Worm (Caenorhabditis elegans) whole organism, midembryonic: Measurements from ENCODE around the gene mnr-1.

Experiments used
- T22C8.4 ChIP-seq: fragments of 200-800 bp; sonication (Bioruptor generic); IDR thresholded peaks from 2 replicates; pipeline ENCODE4 v1.3.6; 2022; ENCODE audit warnings: missing genetic modification characterization, missing compliant biosample characterization
- cog-1 ChIP-seq: sonication (generic microtip); optimal IDR thresholded peaks from 2 replicates; lab custom pipeline; 2016; ENCODE audit warnings: missing genetic modification characterization, missing compliant biosample characterization
- flt-1 ChIP-seq: fragments of 200-800 bp; sonication (Bioruptor generic); IDR thresholded peaks from 2 replicates; pipeline ENCODE4 v1.3.6; 2022; ENCODE audit warnings: missing genetic modification characterization, missing compliant biosample characterization
- klf-2 ChIP-seq: fragments of 200-800 bp; sonication (Bioruptor generic); conservative IDR thresholded peaks from 2 replicates; pipeline ENCODE4 v1.3.6; 2022; ENCODE audit warnings: missing genetic modification reagents, missing genetic modification characterization, missing compliant biosample characterization
- med-1 ChIP-seq: sonication (generic microtip); optimal IDR thresholded peaks from 2 replicates; lab custom pipeline; 2017; ENCODE audit warnings: missing genetic modification characterization, mild to moderate bottlenecking, missing compliant biosample characterization, antibody characterized with exemption, missing genetic modification reagents; ENCODE audit not compliant: insufficient read depth
- ref-1 ChIP-seq: fragments of 200-800 bp; sonication (Bioruptor generic); conservative IDR thresholded peaks from 2 replicates; pipeline ENCODE4 v1.3.6; 2022; ENCODE audit warnings: missing genetic modification reagents, missing genetic modification characterization, missing compliant biosample characterization
- tab-1 ChIP-seq: fragments of 200-800 bp; sonication (Bioruptor generic); IDR thresholded peaks from 2 replicates; pipeline ENCODE4 v1.3.6; 2022; ENCODE audit warnings: missing genetic modification characterization, missing compliant biosample characterization
- ztf-23 ChIP-seq: fragments of 200-800 bp; sonication (Bioruptor generic); IDR thresholded peaks from 2 replicates; pipeline ENCODE4 v1.3.6; 2022; ENCODE audit warnings: missing genetic modification reagents, missing genetic modification characterization, missing compliant biosample characterization
- ztf-29 ChIP-seq: fragments of 200-800 bp; sonication (Bioruptor generic); IDR thresholded peaks from 2 replicates; pipeline ENCODE4 v1.3.6; 2022; ENCODE audit warnings: missing genetic modification reagents, missing genetic modification characterization, missing compliant biosample characterization

The mnr-1 gene

ce11 chrV:20634330-20634729 lies 20.1 kb upstream of the mnr-1 start, which contains the start of gene F46B3.16:
Gene F46B3.16 (plus strand): TSS chrV:20634630.
- TF ChIP-seq ztf-23 (no peak), flt-1 (GFP tag; lab: Robert Waterston, UW) (no peak), klf-2 (no peak), ztf-29 (no peak), T22C8.4 (GFP tag; lab: Robert Waterston, UW) (no peak), cog-1 (no peak), tab-1 (GFP tag; lab: Robert Waterston, UW) (no peak), med-1 (GFP tag; lab: Kevin White, UChicago) (no peak), ref-1 (GFP tag; lab: Robert Waterston, UW) (no peak)

ce11 chrV:20636855-20637254 lies 17.6 kb upstream of the mnr-1 start, which contains the start of gene ttr-13:
Gene ttr-13 (minus strand): TSS chrV:20636955.
- no peak for TF ChIP-seq ztf-23
- no peak for TF ChIP-seq ref-1 (GFP tag; lab: Robert Waterston, UW)
- TF ChIP-seq flt-1 (GFP tag; lab: Robert Waterston, UW) = no peak
- TF ChIP-seq cog-1 = no peak
- TF ChIP-seq ztf-29 = no peak
- no peak for TF ChIP-seq tab-1 (GFP tag; lab: Robert Waterston, UW)
- no peak for TF ChIP-seq T22C8.4 (GFP tag; lab: Robert Waterston, UW)
- TF ChIP-seq med-1 (GFP tag; lab: Kevin White, UChicago) = no peak
- TF ChIP-seq klf-2 = no peak

- TF ChIP-seq ztf-23 (no peak), T22C8.4 (GFP tag; lab: Robert Waterston, UW) (no peak), med-1 (GFP tag; lab: Kevin White, UChicago) (no peak), ztf-29 (no peak), tab-1 (GFP tag; lab: Robert Waterston, UW) (no peak), flt-1 (GFP tag; lab: Robert Waterston, UW) (no peak), ref-1 (GFP tag; lab: Robert Waterston, UW) (no peak), cog-1 (no peak), klf-2 (no peak)
Measured at ce11 chrV:20638344-20638743, 16.1 kb upstream of the mnr-1 start, which contains the start of gene Y44A6B.3. Gene Y44A6B.3 (minus strand): TSS chrV:20638444.

ce11 chrV:20639294-20639693 lies 15.2 kb upstream of the mnr-1 start, which contains the start of gene srxa-14:
Gene srxa-14 (plus strand): TSS chrV:20639594.
- TF ChIP-seq ztf-29 = no peak
- TF ChIP-seq med-1 (GFP tag; lab: Kevin White, UChicago) = no peak
- TF ChIP-seq ztf-23 = no peak
- no peak for TF ChIP-seq tab-1 (GFP tag; lab: Robert Waterston, UW)
- TF ChIP-seq cog-1 = no peak
- TF ChIP-seq ref-1 (GFP tag; lab: Robert Waterston, UW) = no peak
- no peak for TF ChIP-seq T22C8.4 (GFP tag; lab: Robert Waterston, UW)
- TF ChIP-seq klf-2 = no peak
- no peak for TF ChIP-seq flt-1 (GFP tag; lab: Robert Waterston, UW)

ce11 chrV:20641896-20642295 lies 12.6 kb upstream of the mnr-1 start, which contains the start of gene srxa-15:
Gene srxa-15 (plus strand): TSS chrV:20642196.
- no peak for TF ChIP-seq tab-1 (GFP tag; lab: Robert Waterston, UW)
- TF ChIP-seq T22C8.4 (GFP tag; lab: Robert Waterston, UW) = no peak
- no peak for TF ChIP-seq cog-1
- no peak for TF ChIP-seq ztf-29
- no peak for TF ChIP-seq ztf-23
- TF ChIP-seq klf-2 = no peak
- TF ChIP-seq ref-1 (GFP tag; lab: Robert Waterston, UW) = no peak
- no peak for TF ChIP-seq flt-1 (GFP tag; lab: Robert Waterston, UW)
- TF ChIP-seq med-1 (GFP tag; lab: Kevin White, UChicago) = no peak

- no peak for TF ChIP-seq ztf-29
- no peak for TF ChIP-seq med-1 (GFP tag; lab: Kevin White, UChicago)
- no peak for TF ChIP-seq flt-1 (GFP tag; lab: Robert Waterston, UW)
- no peak for TF ChIP-seq T22C8.4 (GFP tag; lab: Robert Waterston, UW)
- no peak for TF ChIP-seq tab-1 (GFP tag; lab: Robert Waterston, UW)
- TF ChIP-seq ref-1 (GFP tag; lab: Robert Waterston, UW) = no peak
- no peak for TF ChIP-seq cog-1
- TF ChIP-seq ztf-23 = no peak
- no peak for TF ChIP-seq klf-2
Measured at ce11 chrV:20645479-20645878, 9.0 kb upstream of the mnr-1 start.

ce11 chrV:20648868-20649267 lies 5.6 kb upstream of the mnr-1 start:
- no peak for TF ChIP-seq flt-1 (GFP tag; lab: Robert Waterston, UW)
- TF ChIP-seq cog-1 = no peak
- no peak for TF ChIP-seq ztf-23
- no peak for TF ChIP-seq ztf-29
- no peak for TF ChIP-seq tab-1 (GFP tag; lab: Robert Waterston, UW)
- TF ChIP-seq klf-2 = no peak
- no peak for TF ChIP-seq T22C8.4 (GFP tag; lab: Robert Waterston, UW)
- no peak for TF ChIP-seq ref-1 (GFP tag; lab: Robert Waterston, UW)
- TF ChIP-seq med-1 (GFP tag; lab: Kevin White, UChicago) = no peak

ce11 chrV:20651923-20652322 lies 2.5 kb upstream of the mnr-1 start:
- no peak for TF ChIP-seq ref-1 (GFP tag; lab: Robert Waterston, UW)
- no peak for TF ChIP-seq klf-2
- TF ChIP-seq ztf-23 = no peak
- TF ChIP-seq tab-1 (GFP tag; lab: Robert Waterston, UW) = no peak
- TF ChIP-seq flt-1 (GFP tag; lab: Robert Waterston, UW) = no peak
- no peak for TF ChIP-seq T22C8.4 (GFP tag; lab: Robert Waterston, UW)

- no peak for TF ChIP-seq cog-1
- TF ChIP-seq med-1 (GFP tag; lab: Kevin White, UChicago) = no peak
- no peak for TF ChIP-seq ztf-23
- TF ChIP-seq tab-1 (GFP tag; lab: Robert Waterston, UW) = no peak
- no peak for TF ChIP-seq flt-1 (GFP tag; lab: Robert Waterston, UW)
Measured at ce11 chrV:20655174-20655573, 724 bp downstream of the mnr-1 start.

- TF ChIP-seq ztf-29 = no peak
- no peak for TF ChIP-seq cog-1
- no peak for TF ChIP-seq flt-1 (GFP tag; lab: Robert Waterston, UW)
- TF ChIP-seq ztf-23 = no peak
- TF ChIP-seq ref-1 (GFP tag; lab: Robert Waterston, UW) = no peak
- no peak for TF ChIP-seq T22C8.4 (GFP tag; lab: Robert Waterston, UW)
- no peak for TF ChIP-seq med-1 (GFP tag; lab: Kevin White, UChicago)
- no peak for TF ChIP-seq tab-1 (GFP tag; lab: Robert Waterston, UW)
- TF ChIP-seq klf-2 = no peak
Measured at ce11 chrV:20656626-20657025, 2.2 kb downstream of the mnr-1 start.
